Worm (Caenorhabditis elegans) whole organism, L1 larva: ENCODE data around the gene F17C8.7.

Experiments
- C04F5.9 ChIP-seq: sonication (generic microtip); optimal IDR thresholded peaks from 2 replicates; lab custom pipeline; 2016; ENCODE audit warnings: missing genetic modification characterization, missing compliant biosample characterization
- C16A3.4 ChIP-seq: fragments of 150-350 bp; optimal IDR thresholded peaks from 2 replicates; lab custom pipeline; 2014; ENCODE audit warnings: missing biosample characterization, missing genetic modification characterization
- F16B12.6 ChIP-seq: fragments of 150-350 bp; optimal IDR thresholded peaks from 2 replicates; lab custom pipeline; 2014; ENCODE audit warnings: missing biosample characterization, missing genetic modification characterization
- Y116A8C.19 ChIP-seq: sonication (generic microtip); optimal IDR thresholded peaks from 2 replicates; lab custom pipeline; 2016; ENCODE audit warnings: missing compliant biosample characterization, missing genetic modification characterization, borderline replicate concordance
- aha-1 ChIP-seq: fragments of 150-350 bp; optimal IDR thresholded peaks from 2 replicates; lab custom pipeline; 2014; ENCODE audit warnings: missing biosample characterization, missing genetic modification characterization
- ceh-63 ChIP-seq: fragments of 200-800 bp; sonication (Bioruptor generic); optimal IDR thresholded peaks from 2 replicates; lab custom pipeline; 2018; ENCODE audit warnings: mild to moderate bottlenecking, missing genetic modification characterization, missing compliant biosample characterization
- dpl-1 ChIP-seq, 3 experiments: fragments of 150-350 bp in 2 of 3; sonication (generic microtip) in 1 of 3; optimal IDR thresholded peaks; 2 replicates each; lab custom pipeline; 2014 to 2017; ENCODE audit warnings: missing biosample characterization in 3 of 3, missing genetic modification characterization in 3 of 3, missing genetic modification reagents in 3 of 3
- dsc-1 ChIP-seq: sonication (generic microtip); optimal IDR thresholded peaks from 2 replicates; lab custom pipeline; 2016; ENCODE audit warnings: mild to moderate bottlenecking, missing genetic modification characterization, missing compliant biosample characterization
- efl-1 ChIP-seq, 4 experiments: fragments of 150-350 bp; optimal IDR thresholded peaks in 3 of 4; peaks in 1 of 4; 1 replicate in 1 of 4; 2 replicates in 3 of 4; lab custom pipeline; 2014; ENCODE audit warnings: missing biosample characterization in 2 of 4, missing genetic modification characterization in 2 of 4, missing genetic modification reagents in 2 of 4
- egl-13 ChIP-seq: sonication (generic microtip); optimal IDR thresholded peaks from 2 replicates; lab custom pipeline; 2016; ENCODE audit warnings: missing genotype, missing genetic modification reagents, missing genetic modification characterization, missing compliant biosample characterization
- egl-27 ChIP-seq, 2 experiments: fragments of 150-350 bp in 1 of 2; sonication (generic microtip); optimal IDR thresholded peaks; 3 replicates each; lab custom pipeline; 2017 to 2018; ENCODE audit warnings: missing biosample characterization in 2 of 2, missing genetic modification characterization in 2 of 2, missing genetic modification reagents in 2 of 2
- elt-3 ChIP-seq, 6 experiments: fragments of 150-350 bp in 1 of 6; sonication (generic microtip); optimal IDR thresholded peaks; 2 replicates each; lab custom pipeline; 2017 to 2018; ENCODE audit warnings: missing biosample characterization in 6 of 6, missing genetic modification characterization in 6 of 6, inconsistent platforms in 1 of 6
- ets-5 ChIP-seq: fragments of 200-800 bp; sonication (Bioruptor generic); IDR thresholded peaks from 2 replicates; pipeline ENCODE4 v1.3.6; 2022; ENCODE audit warnings: missing genetic modification characterization, missing compliant biosample characterization
- fkh-10 ChIP-seq: sonication (generic microtip); optimal IDR thresholded peaks from 2 replicates; lab custom pipeline; 2017; ENCODE audit warnings: missing biosample characterization, missing genetic modification reagents, missing genetic modification characterization
- fos-1 ChIP-seq: fragments of 150-350 bp; optimal IDR thresholded peaks from 2 replicates; lab custom pipeline; 2014; ENCODE audit warnings: missing biosample characterization, missing genetic modification characterization
- hpl-2 ChIP-seq: fragments of 150-350 bp; optimal IDR thresholded peaks from 2 replicates; lab custom pipeline; 2014; ENCODE audit warnings: missing biosample characterization, missing genetic modification reagents, missing genetic modification characterization
- irx-1 ChIP-seq: sonication (generic microtip); optimal IDR thresholded peaks from 2 replicates; lab custom pipeline; 2016; ENCODE audit warnings: missing genetic modification characterization, missing compliant biosample characterization
- isw-1 ChIP-seq: fragments of 200-800 bp; sonication (Bioruptor generic); IDR thresholded peaks from 2 replicates; pipeline ENCODE4 v1.3.6; 2022; ENCODE audit warnings: missing genetic modification characterization, missing compliant biosample characterization
- lin-35 ChIP-seq, 2 experiments: fragments of 150-350 bp; optimal IDR thresholded peaks; 2 replicates each; lab custom pipeline; 2014; ENCODE audit warnings: missing biosample characterization in 2 of 2, missing genetic modification characterization in 2 of 2, missing genetic modification reagents in 2 of 2
- lir-3 ChIP-seq: sonication (generic microtip); optimal IDR thresholded peaks from 2 replicates; lab custom pipeline; 2016; ENCODE audit warnings: mild to moderate bottlenecking, missing genetic modification characterization, moderate library complexity, missing compliant biosample characterization; ENCODE audit not compliant: poor library complexity
- mep-1 ChIP-seq: fragments of 150-350 bp; optimal IDR thresholded peaks from 2 replicates; lab custom pipeline; 2014; ENCODE audit warnings: missing biosample characterization, missing genetic modification characterization
- nhr-12 ChIP-seq: sonication (generic microtip); optimal IDR thresholded peaks from 2 replicates; lab custom pipeline; 2017; ENCODE audit warnings: missing biosample characterization, missing genetic modification characterization
- nhr-19 ChIP-seq: fragments of 200-800 bp; sonication (Bioruptor generic); conservative IDR thresholded peaks from 2 replicates; pipeline ENCODE4 v1.3.6; 2022; ENCODE audit warnings: missing genetic modification characterization, missing compliant biosample characterization
- nhr-20 ChIP-seq: sonication (generic microtip); optimal IDR thresholded peaks from 2 replicates; lab custom pipeline; 2016; ENCODE audit warnings: mild to moderate bottlenecking, missing genetic modification characterization, missing compliant biosample characterization
- nhr-28 ChIP-seq: fragments of 150-350 bp; optimal IDR thresholded peaks from 2 replicates; lab custom pipeline; 2014; ENCODE audit warnings: missing biosample characterization, missing genetic modification characterization
- nhr-47 ChIP-seq: sonication (generic microtip); optimal IDR thresholded peaks from 2 replicates; lab custom pipeline; 2016; ENCODE audit warnings: mild to moderate bottlenecking, missing genetic modification characterization, moderate library complexity, missing compliant biosample characterization
- nhr-71 ChIP-seq: sonication (generic microtip); optimal IDR thresholded peaks from 2 replicates; lab custom pipeline; 2016; ENCODE audit warnings: mild to moderate bottlenecking, missing genetic modification characterization, moderate library complexity, missing compliant biosample characterization
- nhr-76 ChIP-seq: sonication (generic microtip); optimal IDR thresholded peaks from 2 replicates; lab custom pipeline; 2017; ENCODE audit warnings: missing biosample characterization, missing genetic modification characterization
- nhr-85 ChIP-seq: sonication (generic microtip); peaks from one replicate; lab custom pipeline; 2016; ENCODE audit warnings: missing genetic modification characterization, inconsistent platforms, missing compliant biosample characterization
- nhr-90 ChIP-seq: sonication (generic microtip); optimal IDR thresholded peaks from 2 replicates; lab custom pipeline; 2016; ENCODE audit warnings: mild to moderate bottlenecking, missing genetic modification characterization, missing compliant biosample characterization; ENCODE audit not compliant: poor library complexity
- pqm-1 ChIP-seq: sonication (generic microtip); optimal IDR thresholded peaks from 3 replicates; lab custom pipeline; 2017; ENCODE audit warnings: missing biosample characterization, missing genetic modification characterization
- snu-23 ChIP-seq: sonication (generic microtip); optimal IDR thresholded peaks from 2 replicates; lab custom pipeline; 2016; ENCODE audit warnings: missing genetic modification characterization, missing compliant biosample characterization
- sox-4 ChIP-seq: sonication (generic microtip); optimal IDR thresholded peaks from 2 replicates; lab custom pipeline; 2016; ENCODE audit warnings: missing genetic modification characterization, missing compliant biosample characterization
- sptf-1 ChIP-seq: fragments of 150-350 bp; optimal IDR thresholded peaks from 2 replicates; lab custom pipeline; 2014; ENCODE audit warnings: missing biosample characterization, missing genetic modification characterization
- tlp-1 ChIP-seq: fragments of 150-350 bp; optimal IDR thresholded peaks from 2 replicates; lab custom pipeline; 2014; ENCODE audit warnings: missing biosample characterization, missing genetic modification characterization
- unc-30 ChIP-seq: sonication (generic microtip); optimal IDR thresholded peaks from 2 replicates; lab custom pipeline; 2017; ENCODE audit warnings: missing biosample characterization, missing genetic modification characterization
- unc-98 ChIP-seq: fragments of 200-800 bp; sonication (Bioruptor generic); IDR thresholded peaks from 2 replicates; pipeline ENCODE4 v1.3.6; 2022; ENCODE audit warnings: missing genetic modification characterization, missing compliant biosample characterization
- xbp-1 ChIP-seq: sonication (generic microtip); optimal IDR thresholded peaks from 2 replicates; lab custom pipeline; 2016; ENCODE audit warnings: missing genetic modification characterization, missing compliant biosample characterization

Gene F17C8.7

ce11 chrIII:4703932-4704454 is 31.6 kb upstream of the F17C8.7 start, which contains the start of the genes clp-2 and mrpl-16 (continued):
- TF ChIP-seq fos-1 (no peak), ceh-63 (GFP tag; lab: Kevin White, UChicago) (no peak), C16A3.4 (tag; lab: Kevin White, UChicago) (peak; percentile 10), efl-1 (optimal IDR thresholded peaks at IDR 0.05; lab: Kevin White, UChicago) (peak; percentile 42 to 58), efl-1 (GFP tag; optimal IDR thresholded peaks at IDR 0.05 in 1 of 2; lab: Kevin White, UChicago) (peak; percentile 59 to 93), sptf-1 (tag; lab: Kevin White, UChicago) (no peak)

- TF ChIP-seq mep-1 (tag; lab: Kevin White, UChicago) (no peak), hpl-2 (GFP tag; lab: Kevin White, UChicago) (no peak), fos-1 (no peak), egl-27 (tag; optimal IDR thresholded peaks at IDR 0.05; lab: Kevin White, UChicago) (no peak), sox-4 (tag; lab: Kevin White, UChicago) (no peak), lin-35 (GFP tag; optimal IDR thresholded peaks at IDR 0.05; lab: Kevin White, UChicago) (no peak), aha-1 (tag; lab: Kevin White, UChicago) (no peak), nhr-90 (tag; lab: Kevin White, UChicago) (no peak), pqm-1 (tag; lab: Kevin White, UChicago) (no peak), irx-1 (tag; lab: Kevin White, UChicago) (no peak), nhr-85 (tag; lab: Kevin White, UChicago) (no peak), unc-30 (tag; lab: Kevin White, UChicago) (no peak), dpl-1 (GFP tag; optimal IDR thresholded peaks at IDR 0.05; lab: Kevin White, UChicago) (no peak), unc-98 (GFP tag; lab: Robert Waterston, UW) (no peak), lir-3 (tag; lab: Kevin White, UChicago) (no peak), F16B12.6 (tag; lab: Kevin White, UChicago) (no peak), snu-23 (GFP tag; lab: Kevin White, UChicago) (no peak), nhr-12 (tag; lab: Kevin White, UChicago) (no peak), nhr-76 (tag; lab: Kevin White, UChicago) (no peak)
- TF ChIP-seq, all 84 proteins: peak for 0
Measured at ce11 chrIII:4705207-4705606, 30.3 kb upstream of the F17C8.7 start, which contains the start of gene pgap-2. Gene pgap-2 (plus strand): TSS chrIII:4705507.

- TF ChIP-seq hpl-2 (GFP tag; lab: Kevin White, UChicago) (no peak), efl-1 (optimal IDR thresholded peaks at IDR 0.05; lab: Kevin White, UChicago) (no peak), efl-1 (GFP tag; optimal IDR thresholded peaks at IDR 0.05 in 1 of 2; lab: Kevin White, UChicago) (peak in 1 of 2 experiments; percentile 2)
Measured at ce11 chrIII:4706678-4707077, 28.9 kb upstream of the F17C8.7 start, which contains the start of gene T04A8.13. Gene T04A8.13 (plus strand): TSS chrIII:4706978.

ce11 chrIII:4708909-4709308 is 26.6 kb upstream of the F17C8.7 start, which contains the start of gene T04A8.18:
Gene T04A8.18 (plus strand): TSS chrIII:4709209.
- TF ChIP-seq tlp-1 (tag; lab: Kevin White, UChicago) (no peak), C04F5.9 (no peak), fos-1 (no peak), nhr-47 (tag; lab: Kevin White, UChicago) (no peak), xbp-1 (tag; lab: Kevin White, UChicago) (no peak), nhr-71 (tag; lab: Kevin White, UChicago) (no peak), ets-5 (GFP tag; lab: Robert Waterston, UW) (no peak), Y116A8C.19 (tag; lab: Kevin White, UChicago) (no peak), lir-3 (tag; lab: Kevin White, UChicago) (no peak), dsc-1 (tag; lab: Kevin White, UChicago) (no peak), aha-1 (tag; lab: Kevin White, UChicago) (no peak), egl-13 (tag; lab: Kevin White, UChicago) (no peak)

- no peak for TF ChIP-seq hpl-2 (GFP tag; lab: Kevin White, UChicago)
- TF ChIP-seq sptf-1 (tag; lab: Kevin White, UChicago) = no peak
- TF ChIP-seq isw-1 = no peak
- no peak for TF ChIP-seq nhr-19
- TF ChIP-seq nhr-28 (tag; lab: Kevin White, UChicago) = no peak
- no peak for TF ChIP-seq fkh-10 (GFP tag; lab: Kevin White, UChicago)
- no peak for TF ChIP-seq nhr-20
- TF ChIP-seq sox-4 (tag; lab: Kevin White, UChicago) = no peak
- no peak for TF ChIP-seq elt-3 (tag; optimal IDR thresholded peaks at IDR 0.05; lab: Kevin White, UChicago)
- no peak for TF ChIP-seq irx-1 (tag; lab: Kevin White, UChicago)
- TF ChIP-seq egl-13 (tag; lab: Kevin White, UChicago) = no peak
- no peak for TF ChIP-seq nhr-76 (tag; lab: Kevin White, UChicago)
- TF ChIP-seq nhr-85 (tag; lab: Kevin White, UChicago) = no peak
- TF ChIP-seq C04F5.9 = no peak
Measured at ce11 chrIII:4715088-4715487, 20.5 kb upstream of the F17C8.7 start, which contains the start of gene him-18. Gene him-18 (minus strand): TSS chrIII:4715188.
